Worm (Caenorhabditis elegans) whole organism, mixed stage, embryonic: ENCODE measurements around the gene F54A3.2.

Experiments used
- blmp-1 ChIP-seq: fragments of 150-350 bp; optimal IDR thresholded peaks from 2 replicates; lab custom pipeline; 2014; ENCODE audit warnings: missing biosample characterization, missing genetic modification characterization
- elt-1 ChIP-seq: sonication (generic microtip); optimal IDR thresholded peaks from 2 replicates; lab custom pipeline; 2017; ENCODE audit warnings: missing genetic modification characterization, mild to moderate bottlenecking, missing compliant biosample characterization, antibody characterized with exemption, moderate library complexity, borderline replicate concordance; ENCODE audit not compliant: insufficient read depth
- nhr-28 ChIP-seq: fragments of 150-350 bp; optimal IDR thresholded peaks from 2 replicates; lab custom pipeline; 2014; ENCODE audit warnings: missing biosample characterization, missing genetic modification characterization
- nhr-76 ChIP-seq: sonication (generic microtip); optimal IDR thresholded peaks from 2 replicates; lab custom pipeline; 2017; ENCODE audit warnings: missing biosample characterization, missing genetic modification characterization
- tbx-8 ChIP-seq: fragments of 200-800 bp; sonication (Bioruptor generic); optimal IDR thresholded peaks from 2 replicates; lab custom pipeline; 2018; ENCODE audit warnings: mild to moderate bottlenecking, missing genetic modification characterization, moderate library complexity, missing compliant biosample characterization
- zip-8 ChIP-seq: fragments of 150-350 bp; optimal IDR thresholded peaks from 2 replicates; lab custom pipeline; 2014; ENCODE audit warnings: missing biosample characterization, missing genetic modification characterization
- ztf-11 ChIP-seq: fragments of 150-350 bp; optimal IDR thresholded peaks from 2 replicates; lab custom pipeline; 2014; ENCODE audit warnings: missing biosample characterization, missing genetic modification characterization

ce11 chrII:2302330-2302729 lies 58.9 kb downstream of the F54A3.2 start, which contains the start of gene B0281.6:
- TF ChIP-seq nhr-28 (no peak), tbx-8 (GFP tag; lab: Kevin White, UChicago) (no peak), elt-1 (tag; lab: Kevin White, UChicago) (no peak), nhr-76 (no peak), ztf-11 (tag; lab: Kevin White, UChicago) (no peak), blmp-1 (no peak), zip-8 (tag; lab: Kevin White, UChicago) (no peak)
